Fruit fly (Drosophila melanogaster) whole organism, embryonic: ENCODE results near the gene caz.

Experiments used
- Adf1 ChIP-seq: fragments of 200-800 bp; sonication (Bioruptor generic); IDR thresholded peaks from 2 replicates; pipeline ENCODE4 v1.3.6; 2022; ENCODE audit warnings: missing biosample characterization, missing genetic modification characterization
- Bteb2 ChIP-seq: fragments of 200-800 bp; sonication (Bioruptor generic); optimal IDR thresholded peaks from 2 replicates; lab custom pipeline; 2016; ENCODE audit warnings: missing biosample characterization, missing genetic modification characterization
- CG10274 ChIP-seq: fragments of 200-800 bp; sonication (Bioruptor generic); optimal IDR thresholded peaks from 3 replicates; lab custom pipeline; 2017; ENCODE audit warnings: missing biosample characterization, mild to moderate bottlenecking, missing genetic modification characterization
- CG10979 ChIP-seq: fragments of 200-800 bp; sonication (Bioruptor generic); optimal IDR thresholded peaks from 2 replicates; lab custom pipeline; 2018; ENCODE audit warnings: missing biosample characterization, mild to moderate bottlenecking, missing genetic modification characterization, moderate library complexity
- CG11085 ChIP-seq: fragments of 200-800 bp; sonication (Bioruptor generic); IDR thresholded peaks from 2 replicates; pipeline ENCODE4 v1.3.6; 2022; ENCODE audit warnings: missing biosample characterization, missing genetic modification characterization
- CG11093 ChIP-seq: fragments of 200-800 bp; sonication (Bioruptor generic); IDR thresholded peaks from 3 replicates; pipeline ENCODE4 v1.3.6; 2022; ENCODE audit warnings: missing biosample characterization, missing genetic modification characterization
- CG13775 ChIP-seq: fragments of 200-800 bp; sonication (Bioruptor generic); optimal IDR thresholded peaks from 3 replicates; lab custom pipeline; 2017; ENCODE audit warnings: missing biosample characterization, mild to moderate bottlenecking, missing genetic modification characterization
- CG13894 ChIP-seq: fragments of 200-800 bp; sonication (Bioruptor generic); optimal IDR thresholded peaks from 3 replicates; lab custom pipeline; 2018; ENCODE audit warnings: missing biosample characterization, mild to moderate bottlenecking, missing genetic modification characterization, moderate library complexity
- CG14441 ChIP-seq: fragments of 200-800 bp; sonication (Bioruptor generic); IDR thresholded peaks from 2 replicates; pipeline ENCODE4 v1.3.6; 2022; ENCODE audit warnings: missing biosample characterization, missing genetic modification characterization
- CG14710 ChIP-seq: fragments of 200-800 bp; sonication (Bioruptor generic); optimal IDR thresholded peaks from 3 replicates; lab custom pipeline; 2019; ENCODE audit warnings: missing biosample characterization, mild to moderate bottlenecking, missing genetic modification characterization, moderate library complexity
- CG15696 ChIP-seq: fragments of 200-800 bp; sonication (Bioruptor generic); optimal IDR thresholded peaks from 2 replicates; lab custom pipeline; 2019; ENCODE audit warnings: missing biosample characterization, mild to moderate bottlenecking, missing genetic modification characterization, moderate library complexity
- CG17612 ChIP-seq: fragments of 200-800 bp; sonication (Bioruptor generic); IDR thresholded peaks from 2 replicates; pipeline ENCODE4 v1.3.6; 2022; ENCODE audit warnings: missing biosample characterization, missing genetic modification characterization
- CG2120 ChIP-seq: fragments of 200-800 bp; sonication (Bioruptor generic); optimal IDR thresholded peaks from 3 replicates; lab custom pipeline; 2016; ENCODE audit warnings: missing biosample characterization, missing genetic modification characterization
- CG2875 ChIP-seq: fragments of 200-800 bp; sonication (Bioruptor generic); optimal IDR thresholded peaks from 2 replicates; lab custom pipeline; 2017; ENCODE audit warnings: missing biosample characterization, mild to moderate bottlenecking, missing genetic modification characterization, missing genetic modification reagents
- CG32532 ChIP-seq: fragments of 200-800 bp; sonication (Bioruptor generic); IDR thresholded peaks from 2 replicates; pipeline ENCODE4 v1.3.6; 2022; ENCODE audit warnings: missing biosample characterization, missing genetic modification characterization
- CG32767 ChIP-seq: fragments of 200-800 bp; sonication (Bioruptor generic); IDR thresholded peaks from 2 replicates; pipeline ENCODE4 v1.3.6; 2022; ENCODE audit warnings: missing biosample characterization, missing genetic modification characterization
- CG6854 ChIP-seq: fragments of 200-800 bp; sonication (Bioruptor generic); optimal IDR thresholded peaks from 3 replicates; lab custom pipeline; 2017; ENCODE audit warnings: missing biosample characterization, mild to moderate bottlenecking, missing genetic modification characterization
- CG9609 ChIP-seq: fragments of 200-800 bp; sonication (Bioruptor generic); optimal IDR thresholded peaks from 3 replicates; lab custom pipeline; 2016; ENCODE audit warnings: missing biosample characterization, missing genetic modification characterization
- Dbx ChIP-seq: fragments of 200-800 bp; sonication (Bioruptor generic); IDR thresholded peaks from 3 replicates; pipeline ENCODE4 v1.3.6; 2022; ENCODE audit warnings: missing biosample characterization, missing genetic modification characterization
- HmgD ChIP-seq: fragments of 200-800 bp; sonication (Bioruptor generic); optimal IDR thresholded peaks from 3 replicates; lab custom pipeline; 2016; ENCODE audit warnings: missing biosample characterization, missing genetic modification characterization
- Hr78 ChIP-seq, 2 experiments: fragments of 200-800 bp in 1 of 2; fragments of >200 bp in 1 of 2; sonication (Bioruptor generic) in 1 of 2; optimal IDR thresholded peaks; 2 replicates each; lab custom pipeline; 2017 to 2019; ENCODE audit warnings: missing biosample characterization in 2 of 2, missing genetic modification characterization in 2 of 2, mild to moderate bottlenecking in 1 of 2, moderate library complexity in 1 of 2
- MTF-1 ChIP-seq: fragments of 200-800 bp; sonication (Bioruptor generic); optimal IDR thresholded peaks from 2 replicates; lab custom pipeline; 2018; ENCODE audit warnings: missing biosample characterization, mild to moderate bottlenecking, missing genetic modification characterization, borderline replicate concordance
- Mad ChIP-seq: fragments of 200-800 bp; sonication (Bioruptor generic); optimal IDR thresholded peaks from 2 replicates; lab custom pipeline; 2016; ENCODE audit warnings: missing biosample characterization, missing genetic modification characterization
- NC2α ChIP-seq: fragments of 200-800 bp; sonication (Bioruptor generic); optimal IDR thresholded peaks from 2 replicates; lab custom pipeline; 2016; ENCODE audit warnings: missing biosample characterization, missing genetic modification characterization
- Optix ChIP-seq: fragments of 200-800 bp; sonication (Bioruptor generic); IDR thresholded peaks from 3 replicates; pipeline ENCODE4 v1.3.6; 2022; ENCODE audit warnings: missing biosample characterization, missing genetic modification characterization
- Sin3A ChIP-seq: fragments of >200 bp; optimal IDR thresholded peaks from 2 replicates; lab custom pipeline; 2018
- TFAM ChIP-seq: fragments of 200-800 bp; sonication (Bioruptor generic); optimal IDR thresholded peaks from 2 replicates; lab custom pipeline; 2017; ENCODE audit warnings: missing biosample characterization, missing genetic modification characterization, inconsistent platforms
- Usf ChIP-seq: fragments of 200-800 bp; sonication (Bioruptor generic); optimal IDR thresholded peaks from 2 replicates; lab custom pipeline; 2017; ENCODE audit warnings: missing genotype, missing biosample characterization, missing genetic modification characterization
- az2 ChIP-seq: fragments of 200-800 bp; sonication (Bioruptor generic); optimal IDR thresholded peaks from 3 replicates; lab custom pipeline; 2016; ENCODE audit warnings: missing biosample characterization, missing genetic modification characterization
- bowl ChIP-seq: fragments of 200-800 bp; sonication (Bioruptor generic); IDR thresholded peaks from 2 replicates; pipeline ENCODE4 v1.3.6; 2022; ENCODE audit warnings: missing biosample characterization, missing genetic modification characterization
- cato ChIP-seq: fragments of 200-800 bp; sonication (Bioruptor generic); optimal IDR thresholded peaks from 2 replicates; lab custom pipeline; 2016; ENCODE audit warnings: missing biosample characterization, missing genetic modification characterization, borderline replicate concordance
- ci ChIP-seq: fragments of 200-800 bp; sonication (Bioruptor generic); IDR thresholded peaks from 3 replicates; pipeline ENCODE4 v1.3.6; 2022; ENCODE audit warnings: missing biosample characterization, missing genetic modification characterization
- danr ChIP-seq: fragments of 200-800 bp; sonication (Bioruptor generic); IDR thresholded peaks from 2 replicates; pipeline ENCODE4 v1.3.6; 2022; ENCODE audit warnings: missing biosample characterization, missing genetic modification characterization
- dimm ChIP-seq: fragments of 200-800 bp; sonication (Bioruptor generic); IDR thresholded peaks from 2 replicates; pipeline ENCODE4 v1.3.6; 2022; ENCODE audit warnings: missing biosample characterization, missing genetic modification characterization
- en ChIP-seq: fragments of 200-800 bp; sonication (Bioruptor generic); optimal IDR thresholded peaks from 2 replicates; lab custom pipeline; 2016; ENCODE audit warnings: missing biosample characterization, missing genetic modification characterization
- fu2 ChIP-seq: fragments of 200-800 bp; sonication (Bioruptor generic); optimal IDR thresholded peaks from 2 replicates; lab custom pipeline; 2016; ENCODE audit warnings: missing biosample characterization, missing genetic modification characterization
- h ChIP-seq: fragments of >200 bp; optimal IDR thresholded peaks from 2 replicates; lab custom pipeline; 2017
- jing ChIP-seq: fragments of 200-800 bp; sonication (Bioruptor generic); optimal IDR thresholded peaks from 2 replicates; lab custom pipeline; 2018; ENCODE audit warnings: missing biosample characterization, mild to moderate bottlenecking, missing genetic modification characterization
- nerfin-2 ChIP-seq: fragments of 200-800 bp; sonication (Bioruptor generic); IDR thresholded peaks from 2 replicates; pipeline ENCODE4 v1.3.6; 2022; ENCODE audit warnings: missing biosample characterization, missing genetic modification characterization; ENCODE audit not compliant: partially characterized antibody
- nmo ChIP-seq: fragments of 200-800 bp; sonication (Bioruptor generic); optimal IDR thresholded peaks from 2 replicates; lab custom pipeline; 2018; ENCODE audit warnings: missing biosample characterization, mild to moderate bottlenecking, missing genetic modification characterization, moderate library complexity
- odd ChIP-seq: fragments of 200-800 bp; sonication (Bioruptor generic); optimal IDR thresholded peaks from 2 replicates; lab custom pipeline; 2017; ENCODE audit warnings: missing biosample characterization, mild to moderate bottlenecking, missing genetic modification characterization
- peb ChIP-seq: fragments of 200-800 bp; sonication (Bioruptor generic); IDR thresholded peaks from 2 replicates; pipeline ENCODE4 v1.3.6; 2022; ENCODE audit warnings: missing biosample characterization, missing genetic modification characterization
- prd ChIP-seq, 3 experiments: fragments of >200 bp in 2 of 3; fragments of 200-800 bp in 1 of 3; sonication (Bioruptor generic) in 1 of 3; optimal IDR thresholded peaks in 2 of 3; IDR thresholded peaks in 1 of 3; 2 replicates in 2 of 3; 3 replicates in 1 of 3; pipeline versions ENCODE4 v1.3.6 to Lab custom; 2017 to 2022; ENCODE audit warnings: missing biosample characterization in 1 of 3, missing genetic modification characterization in 1 of 3
- sens-2 ChIP-seq: fragments of 200-800 bp; sonication (Bioruptor generic); IDR thresholded peaks from 2 replicates; pipeline ENCODE4 v1.3.6; 2022; ENCODE audit warnings: missing biosample characterization, missing genetic modification characterization
- tin ChIP-seq: fragments of 200-800 bp; sonication (Bioruptor generic); optimal IDR thresholded peaks from 3 replicates; lab custom pipeline; 2016; ENCODE audit warnings: missing biosample characterization, missing genetic modification characterization
- tna ChIP-seq: fragments of 200-800 bp; sonication (Bioruptor generic); IDR thresholded peaks from 2 replicates; pipeline ENCODE4 v1.3.6; 2022; ENCODE audit warnings: missing biosample characterization, missing genetic modification characterization; ENCODE audit not compliant: partially characterized antibody
- trem ChIP-seq: fragments of 200-800 bp; optimal IDR thresholded peaks from 3 replicates; lab custom pipeline; 2019; ENCODE audit warnings: missing biosample characterization, mild to moderate bottlenecking, missing genetic modification characterization, moderate library complexity
- ttk ChIP-seq: fragments of 200-800 bp; sonication (Bioruptor generic); IDR thresholded peaks from 2 replicates; pipeline ENCODE4 v2.1.2; 2022; ENCODE audit warnings: missing biosample characterization, missing genetic modification characterization
- tup ChIP-seq: fragments of 200-800 bp; sonication (Bioruptor generic); optimal IDR thresholded peaks from 2 replicates; lab custom pipeline; 2016; ENCODE audit warnings: missing biosample characterization, mild to moderate bottlenecking, missing genetic modification characterization, moderate library complexity
- unpg ChIP-seq: fragments of 200-800 bp; sonication (Bioruptor generic); optimal IDR thresholded peaks from 3 replicates; lab custom pipeline; 2018; ENCODE audit warnings: missing biosample characterization, mild to moderate bottlenecking, missing genetic modification characterization, moderate library complexity

caz gene

DNA sequence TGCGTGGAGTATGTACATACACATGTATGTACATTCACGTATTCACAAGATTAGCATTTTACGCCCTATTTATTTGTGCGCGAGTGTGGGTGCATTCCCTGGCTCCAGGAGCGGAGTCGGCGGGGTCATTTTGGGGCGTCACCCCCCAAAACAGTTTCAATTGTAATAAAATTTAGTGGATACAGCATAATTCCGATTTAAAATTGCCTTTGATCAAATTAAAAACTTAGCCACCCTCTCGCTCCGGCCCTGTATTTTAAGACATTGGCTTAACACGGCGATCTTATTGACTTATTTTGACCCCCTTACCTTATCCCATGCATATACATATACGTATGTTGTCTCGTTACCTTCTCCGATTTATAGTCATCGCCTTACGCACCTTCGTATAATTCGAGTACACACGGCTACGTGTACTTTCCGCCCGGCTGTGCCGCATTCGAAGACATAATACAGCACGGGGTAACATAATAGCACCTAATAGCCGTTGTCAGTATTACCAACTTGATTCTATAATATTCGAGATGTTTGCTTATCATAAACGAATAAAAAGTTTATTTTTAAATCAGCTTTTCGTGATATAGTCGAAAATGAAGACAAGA lies 9.2 kb upstream of the caz start (continued):
- TF ChIP-seq fu2 (GFP tag; lab: Kevin White, UChicago) (peak; percentile 58), MTF-1 (GFP tag; lab: Kevin White, UChicago) (peak; percentile 12), CG11093 (GFP tag; lab: Robert Waterston, UW) (peak; percentile 92), nmo (GFP tag; lab: Kevin White, UChicago) (peak; percentile 94), CG14710 (peak; percentile 39), CG10274 (peak; percentile 64), CG9609 (GFP tag; lab: Kevin White, UChicago) (peak; percentile 81), CG13775 (peak; percentile 39), nerfin-2 (no peak), ttk (GFP tag; lab: Robert Waterston, UW) (peak; percentile 90), h (lab: Kevin White, UChicago) (no peak), CG2875 (GFP tag; lab: Kevin White, UChicago) (peak; percentile 51), ci (GFP tag; lab: Robert Waterston, UW) (peak; percentile 93), dimm (GFP tag; lab: Robert Waterston, UW) (no peak), sens-2 (GFP tag; lab: Robert Waterston, UW) (peak; percentile 63; the same call in 1 of the 2 replicates), CG6854 (GFP tag; lab: Kevin White, UChicago) (peak; percentile 32), CG14441 (peak; percentile 93), CG2120 (GFP tag; lab: Kevin White, UChicago) (peak; percentile 83), Hr78 (GFP tag; optimal IDR thresholded peaks at IDR 0.05; lab: Kevin White, UChicago) (peak in 1 of 2 experiments; percentile 45), Dbx (GFP tag; lab: Robert Waterston, UW) (peak; percentile 90), Optix (peak; percentile 88), tup (GFP tag; lab: Kevin White, UChicago) (peak; percentile 44), Adf1 (GFP tag; lab: Robert Waterston, UW) (peak; percentile 31; the same call in 1 of the 2 replicates), tna (no peak), CG17612 (GFP tag; lab: Robert Waterston, UW) (peak; percentile 85), en (peak; percentile 67), NC2α (GFP tag; lab: Kevin White, UChicago) (peak; percentile 60), danr (peak; percentile 84), bowl (0 out of 2 replicates have a peak, but pooled peaks have one; percentile 51), Bteb2 (GFP tag; lab: Kevin White, UChicago) (peak; percentile 22), Usf (GFP tag; lab: Kevin White, UChicago) (peak; percentile 68), cato (GFP tag; lab: Kevin White, UChicago) (peak; percentile 14), HmgD (GFP tag; lab: Kevin White, UChicago) (peak; percentile 41), Mad (GFP tag; lab: Kevin White, UChicago) (peak; percentile 45), unpg (GFP tag; lab: Kevin White, UChicago) (peak; percentile 68), Sin3A (lab: Kevin White, UChicago) (no peak), odd (no peak), trem (tag; lab: Kevin White, UChicago) (peak; percentile 23), TFAM (no peak), CG13894 (peak; percentile 72), jing (GFP tag; lab: Kevin White, UChicago) (peak; percentile 70), CG10979 (tag; lab: Kevin White, UChicago) (peak; percentile 72), CG32767 (peak; percentile 80; the same call in 1 of the 2 replicates), prd (optimal IDR thresholded peaks at IDR 0.05; lab: Kevin White, UChicago) (no peak), prd (GFP tag; IDR thresholded peaks at IDR 0.05; lab: Robert Waterston, UW) (peak; percentile 95), CG15696 (tag; lab: Kevin White, UChicago) (peak; percentile 59), CG32532 (GFP tag; lab: Robert Waterston, UW) (peak; percentile 85), peb (peak; percentile 88), tin (peak; percentile 74), CG11085 (GFP tag; lab: Robert Waterston, UW) (peak; percentile 85), az2 (GFP tag; lab: Kevin White, UChicago) (peak; percentile 78)
